Worm (Caenorhabditis elegans): ENCODE results near the gene srd-63.

DNA sequence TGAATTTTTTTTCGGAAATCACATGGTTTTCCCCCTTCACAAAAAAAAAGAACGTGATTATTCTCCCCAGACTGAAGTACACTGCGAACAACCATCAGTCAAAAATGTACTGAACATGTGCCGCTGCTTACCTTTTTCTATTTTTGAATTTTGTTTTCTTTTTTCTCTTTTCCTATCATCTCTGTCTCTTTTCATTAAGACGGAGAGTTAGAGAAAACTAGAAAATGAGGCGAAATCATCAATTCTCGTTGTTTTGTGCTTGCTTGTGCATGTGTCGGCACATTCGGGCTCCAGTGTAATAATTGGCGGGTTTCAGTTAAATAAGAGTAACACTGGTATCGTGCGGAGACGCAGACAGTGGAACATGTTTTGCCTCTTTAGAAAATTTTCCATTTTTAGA lies 41.3 kb downstream of the srd-63 start:
- TF ChIP-seq nhr-11 (tag; optimal IDR thresholded peaks at IDR 0.05) (no peak), ceh-9 (tag; optimal IDR thresholded peaks at IDR 0.05) (no peak), ama-1 (optimal IDR thresholded peaks at IDR 0.05) (no peak)
